Fruit fly (Drosophila melanogaster): Measurements from ENCODE around the gene Grip163.

The Grip163 gene

DNA sequence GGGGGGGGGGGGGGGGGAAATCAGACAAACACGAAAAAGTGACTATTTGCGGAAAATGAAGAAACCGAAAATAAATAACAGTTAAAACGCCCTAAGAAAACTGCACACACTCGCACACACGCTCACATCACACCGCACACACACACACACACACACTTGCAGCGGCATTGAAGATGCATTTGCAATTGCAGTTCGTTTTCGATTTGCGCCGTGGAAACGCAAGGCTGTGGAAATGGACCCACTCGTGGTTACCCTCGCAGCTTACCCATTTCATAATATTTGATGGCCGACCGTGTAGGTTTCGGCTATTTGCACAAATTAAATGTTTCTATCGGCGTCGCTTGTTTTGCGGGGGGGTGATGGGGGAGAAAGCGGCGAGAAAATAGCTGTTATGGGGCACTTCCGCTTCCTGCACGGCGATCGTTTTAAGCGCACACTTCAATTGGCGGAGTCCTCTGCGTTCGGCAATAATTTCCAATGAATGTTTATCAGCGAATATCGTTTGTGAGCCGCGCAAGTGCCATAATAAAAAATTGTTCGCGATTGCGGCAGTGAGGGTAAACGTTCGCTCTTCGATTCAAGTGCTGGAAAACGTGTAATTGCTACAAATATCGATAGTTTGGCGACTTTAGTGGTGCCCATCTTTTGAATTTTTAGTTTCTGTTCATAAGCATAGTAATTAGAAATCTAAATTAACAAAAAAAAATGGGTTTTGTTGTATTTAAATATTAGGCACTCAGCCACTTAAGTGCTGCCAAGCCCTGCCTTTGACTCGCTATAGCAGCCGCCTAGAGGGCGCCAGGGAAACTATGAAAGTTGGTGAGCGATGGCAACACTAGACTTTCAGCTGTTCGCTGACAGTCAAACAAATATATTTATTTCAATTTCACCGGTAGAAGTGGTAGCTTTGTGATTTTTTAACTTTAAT is 4.6 kb upstream of the Grip163 start, which contains the start of the genes Pop2 and CG6928 (continued):
- TF ChIP-seq MTF-1 (GFP tag; optimal IDR thresholded peaks at IDR 0.05; ENCODE audit: borderline replicate concordance) = no peak
- peak; percentile 48 for TF ChIP-seq psq (GFP tag; optimal IDR thresholded peaks at IDR 0.05)
- peak; percentile 53 for TF ChIP-seq CG18011 (GFP tag; optimal IDR thresholded peaks at IDR 0.05)
- no peak for TF ChIP-seq yki (optimal IDR thresholded peaks at IDR 0.05)
- TF ChIP-seq run (tag; optimal IDR thresholded peaks at IDR 0.05) = no peak
- no peak for TF ChIP-seq CG2875 (GFP tag; optimal IDR thresholded peaks at IDR 0.05)
- peak; percentile 47; the same call in 1 of the 2 replicates for TF ChIP-seq esg (GFP tag; conservative IDR thresholded peaks at IDR 0.05)
- TF ChIP-seq CG12659 (GFP tag; optimal IDR thresholded peaks at IDR 0.05) = peak; percentile 92
- peak; percentile 84 to 86 for TF ChIP-seq chif (GFP tag; optimal IDR thresholded peaks at IDR 0.05)
- peak; percentile 45 for TF ChIP-seq gfzf (GFP tag; optimal IDR thresholded peaks at IDR 0.05)
- no peak; the same call in 1 of the 2 replicates for TF ChIP-seq nerfin-2 (GFP tag; IDR thresholded peaks at IDR 0.05; ENCODE audit: partially characterized antibody)
- TF ChIP-seq CG3726 (GFP tag; IDR thresholded peaks at IDR 0.05) = 0 out of 3 replicates have a peak, but pooled peaks have one; percentile 21
- TF ChIP-seq CG2889 (GFP tag; IDR thresholded peaks at IDR 0.05) = peak; percentile 43; the same call in 1 of the 3 replicates
- TF ChIP-seq gce (GFP tag; IDR thresholded peaks at IDR 0.05) = 0 out of 3 replicates have a peak, but pooled peaks have one; percentile 5
- TF ChIP-seq ara (GFP tag; IDR thresholded peaks at IDR 0.05) = peak; percentile 54; the same call in 1 of the 2 replicates
- TF ChIP-seq CG32772 (GFP tag; IDR thresholded peaks at IDR 0.05) = peak; percentile 72
- peak; percentile 67 for TF ChIP-seq CG17361 (GFP tag; IDR thresholded peaks at IDR 0.05)
- TF ChIP-seq CG10565 (GFP tag; optimal IDR thresholded peaks at IDR 0.05) = peak; percentile 43
- peak; percentile 57 for TF ChIP-seq ab (GFP tag; optimal IDR thresholded peaks at IDR 0.05)
- TF ChIP-seq crp (GFP tag; optimal IDR thresholded peaks at IDR 0.05) = peak; percentile 83 to 94
- TF ChIP-seq CG1792 (GFP tag; optimal IDR thresholded peaks at IDR 0.05) = peak; percentile 66
- TF ChIP-seq ftz-f1 (GFP tag; optimal IDR thresholded peaks at IDR 0.05) = peak; percentile 55
- TF ChIP-seq CG2199 (GFP tag; IDR thresholded peaks at IDR 0.05) = 0 out of 3 replicates have a peak, but pooled peaks have one; percentile 47
- peak; percentile 74 for TF ChIP-seq CG10654 (GFP tag; optimal IDR thresholded peaks at IDR 0.05)
- TF ChIP-seq CG8281 (tag; optimal IDR thresholded peaks at IDR 0.05) = no peak
- TF ChIP-seq CG5953 (GFP tag; IDR thresholded peaks at IDR 0.05) = no peak
- no peak for TF ChIP-seq gt (GFP tag; IDR thresholded peaks at IDR 0.05)
- peak; percentile 59 for TF ChIP-seq E2f1 (GFP tag; IDR thresholded peaks at IDR 0.05)
- TF ChIP-seq slbo (GFP tag; IDR thresholded peaks at IDR 0.05) = peak; percentile 88
- TF ChIP-seq lbe (GFP tag; optimal IDR thresholded peaks at IDR 0.05) = peak; percentile 42
- TF ChIP-seq CG18619 (GFP tag; optimal IDR thresholded peaks at IDR 0.05) = peak; percentile 29
- no peak for TF ChIP-seq usp (GFP tag; optimal IDR thresholded peaks at IDR 0.05)
- no peak for TF ChIP-seq stc (GFP tag; IDR thresholded peaks at IDR 0.05)
- peak; percentile 76; the same call in 1 of the 2 replicates for TF ChIP-seq ato (GFP tag; IDR thresholded peaks at IDR 0.05; ENCODE audit: partially characterized antibody)
- no peak for TF ChIP-seq Hr78 (GFP tag; optimal IDR thresholded peaks at IDR 0.05)

DNA sequence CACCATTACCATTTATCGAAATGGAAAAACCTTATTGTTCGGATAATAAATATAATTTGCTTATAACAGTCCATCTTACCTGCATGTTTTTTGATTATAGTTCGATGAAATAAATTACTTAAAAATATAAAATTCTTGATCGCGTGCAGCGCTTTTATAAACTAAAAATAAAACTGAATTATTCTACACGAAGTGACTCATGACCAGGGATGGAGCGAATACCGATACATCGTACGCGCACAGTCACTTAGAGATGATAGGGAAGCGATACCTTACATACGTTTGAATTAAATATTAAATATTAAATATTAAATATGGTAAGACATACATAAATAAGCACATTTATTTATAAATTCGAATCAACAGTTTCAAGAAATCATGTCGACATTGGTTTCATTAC is 5.0 kb downstream of the Grip163 start, which contains the start of gene viaf:
Gene viaf, minus strand, starts transcription at position 220 of the 400 bp plus-strand sequence.
- TF ChIP-seq Elba2 (GFP tag; optimal IDR thresholded peaks at IDR 0.05) (no peak), CG10209 (GFP tag; optimal IDR thresholded peaks at IDR 0.05) (peak; percentile 35), sob (GFP tag; IDR thresholded peaks at IDR 0.05) (peak; percentile 77), Hey (tag; optimal IDR thresholded peaks at IDR 0.05) (no peak), Dip3 (GFP tag; optimal IDR thresholded peaks at IDR 0.05) (no peak), cg (GFP tag; optimal IDR thresholded peaks at IDR 0.05) (no peak), unc-4 (GFP tag; IDR thresholded peaks at IDR 0.05; ENCODE audit: partially characterized antibody) (peak; percentile 91), CG13296 (GFP tag; optimal IDR thresholded peaks at IDR 0.05) (no peak), ap (GFP tag; IDR thresholded peaks at IDR 0.05) (0 out of 2 replicates have a peak, but pooled peaks have one; percentile 7), crol (GFP tag; IDR thresholded peaks at IDR 0.05) (no peak), CG7987 (GFP tag; optimal IDR thresholded peaks at IDR 0.05) (no peak), CG13123 (GFP tag; optimal IDR thresholded peaks at IDR 0.05) (no peak), D19B (GFP tag; optimal IDR thresholded peaks at IDR 0.05) (no peak), usp (GFP tag; optimal IDR thresholded peaks at IDR 0.05) (no peak), Nf-YB (GFP tag; optimal IDR thresholded peaks at IDR 0.05) (no peak), CG12391 (tag; optimal IDR thresholded peaks at IDR 0.05) (peak; percentile 79)
